Worm (Caenorhabditis elegans) whole organism, midembryonic: ENCODE results near the gene idpa-2.

ENCODE experiments used
- T22C8.4 ChIP-seq: fragments of 200-800 bp; sonication (Bioruptor generic); IDR thresholded peaks from 2 replicates; pipeline ENCODE4 v1.3.6; 2022; ENCODE audit warnings: missing genetic modification characterization, missing compliant biosample characterization
- cog-1 ChIP-seq: sonication (generic microtip); optimal IDR thresholded peaks from 2 replicates; lab custom pipeline; 2016; ENCODE audit warnings: missing genetic modification characterization, missing compliant biosample characterization
- flt-1 ChIP-seq: fragments of 200-800 bp; sonication (Bioruptor generic); IDR thresholded peaks from 2 replicates; pipeline ENCODE4 v1.3.6; 2022; ENCODE audit warnings: missing genetic modification characterization, missing compliant biosample characterization
- klf-2 ChIP-seq: fragments of 200-800 bp; sonication (Bioruptor generic); conservative IDR thresholded peaks from 2 replicates; pipeline ENCODE4 v1.3.6; 2022; ENCODE audit warnings: missing genetic modification reagents, missing genetic modification characterization, missing compliant biosample characterization
- med-1 ChIP-seq: sonication (generic microtip); optimal IDR thresholded peaks from 2 replicates; lab custom pipeline; 2017; ENCODE audit warnings: missing genetic modification characterization, mild to moderate bottlenecking, missing compliant biosample characterization, antibody characterized with exemption, missing genetic modification reagents; ENCODE audit not compliant: insufficient read depth
- ref-1 ChIP-seq: fragments of 200-800 bp; sonication (Bioruptor generic); conservative IDR thresholded peaks from 2 replicates; pipeline ENCODE4 v1.3.6; 2022; ENCODE audit warnings: missing genetic modification reagents, missing genetic modification characterization, missing compliant biosample characterization
- tab-1 ChIP-seq: fragments of 200-800 bp; sonication (Bioruptor generic); IDR thresholded peaks from 2 replicates; pipeline ENCODE4 v1.3.6; 2022; ENCODE audit warnings: missing genetic modification characterization, missing compliant biosample characterization
- ztf-23 ChIP-seq: fragments of 200-800 bp; sonication (Bioruptor generic); IDR thresholded peaks from 2 replicates; pipeline ENCODE4 v1.3.6; 2022; ENCODE audit warnings: missing genetic modification reagents, missing genetic modification characterization, missing compliant biosample characterization
- ztf-29 ChIP-seq: fragments of 200-800 bp; sonication (Bioruptor generic); IDR thresholded peaks from 2 replicates; pipeline ENCODE4 v1.3.6; 2022; ENCODE audit warnings: missing genetic modification reagents, missing genetic modification characterization, missing compliant biosample characterization

The idpa-2 gene

DNA sequence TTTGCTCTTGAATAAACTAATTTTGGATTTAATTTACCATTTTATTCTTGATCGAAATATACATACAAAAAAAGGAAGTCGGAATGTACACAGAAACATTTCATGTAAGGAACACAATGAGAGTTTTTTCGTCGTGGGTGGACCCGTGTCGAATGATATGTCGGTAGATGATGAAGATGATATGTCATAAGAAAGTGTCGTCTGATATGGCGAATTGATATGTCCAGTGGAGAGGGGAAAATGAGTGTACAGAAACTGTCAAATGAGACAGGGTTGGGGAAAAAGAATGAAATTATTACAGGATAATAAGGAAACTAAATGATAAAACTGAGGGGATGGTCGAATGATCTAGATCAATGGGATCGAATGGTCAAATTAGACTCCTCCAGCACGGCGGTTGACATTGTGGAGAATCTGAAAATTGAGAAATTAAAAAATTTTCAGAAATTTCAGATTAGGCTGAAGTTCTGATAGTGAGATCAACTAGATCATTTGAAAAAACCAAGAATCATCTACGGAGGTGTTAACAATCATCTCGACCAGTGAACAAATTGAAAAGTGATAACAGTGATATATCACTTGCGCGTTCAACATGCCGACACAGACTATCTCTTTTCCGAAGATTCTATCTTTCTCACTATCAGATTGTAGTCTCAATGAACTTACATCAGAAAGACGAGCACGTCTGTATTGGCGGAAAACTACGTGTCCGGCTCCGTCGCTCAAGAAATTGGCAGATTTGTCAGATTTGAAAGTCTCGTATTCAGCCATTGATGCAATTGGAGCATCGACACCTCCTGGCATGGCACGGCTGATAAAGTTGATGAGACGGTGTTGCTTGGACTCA lies 27.8 kb upstream of the idpa-2 start:
- TF ChIP-seq klf-2 (GFP tag; lab: Robert Waterston, UW) = no peak
- no peak for TF ChIP-seq ztf-23 (GFP tag; lab: Robert Waterston, UW)

DNA sequence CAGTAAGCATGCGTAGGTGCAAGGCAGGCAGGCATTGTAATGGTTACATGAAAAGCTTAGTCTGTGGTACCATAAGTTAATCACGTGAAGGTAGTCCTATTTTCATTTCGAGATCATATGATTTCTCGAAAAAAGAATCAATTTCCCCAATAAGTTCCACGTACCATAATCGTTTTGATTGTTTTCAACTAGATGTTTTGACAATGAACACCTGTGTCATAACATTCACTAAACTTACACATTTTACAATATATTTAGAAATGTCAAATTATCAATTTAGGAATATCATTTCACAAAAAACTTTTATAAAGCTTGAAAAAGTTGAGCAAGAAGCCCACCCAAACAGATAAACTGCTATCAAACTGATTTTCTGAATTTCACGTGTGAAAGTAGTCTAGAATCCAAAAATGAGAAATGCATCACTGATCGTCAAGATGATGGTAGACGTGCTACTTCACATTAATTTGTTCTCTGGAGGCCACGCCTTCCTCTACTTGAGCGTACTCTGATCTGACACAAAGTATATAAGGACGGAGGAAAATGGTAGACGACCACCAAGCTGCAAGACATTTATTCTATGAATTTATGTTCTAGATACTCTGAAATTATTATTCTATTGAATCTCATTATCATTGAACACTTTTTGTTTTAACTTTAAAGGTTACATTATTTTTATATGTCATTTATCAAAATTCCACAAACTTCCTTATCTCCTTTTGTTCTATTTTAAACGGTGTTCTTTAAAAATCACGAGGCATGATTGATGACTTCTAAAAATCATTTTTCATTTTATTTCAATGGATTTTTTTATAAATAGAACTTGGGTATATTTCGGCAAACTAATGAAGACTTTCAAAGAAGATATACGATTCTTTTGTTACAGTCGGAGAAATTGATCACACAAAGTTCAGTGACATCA lies 26.7 kb upstream of the idpa-2 start, which contains the start of gene F46C5.10:
TSS of gene F46C5.10 (minus strand) at position 51 of the 919 bp plus-strand sequence.
- TF ChIP-seq ref-1 (GFP tag; lab: Robert Waterston, UW) (no peak), T22C8.4 (GFP tag; lab: Robert Waterston, UW) (no peak), klf-2 (GFP tag; lab: Robert Waterston, UW) (no peak), cog-1 (tag; lab: Kevin White, UChicago) (no peak), ztf-29 (no peak), ztf-23 (GFP tag; lab: Robert Waterston, UW) (no peak), tab-1 (no peak), med-1 (GFP tag; lab: Kevin White, UChicago) (no peak), flt-1 (GFP tag; lab: Robert Waterston, UW) (no peak)

DNA sequence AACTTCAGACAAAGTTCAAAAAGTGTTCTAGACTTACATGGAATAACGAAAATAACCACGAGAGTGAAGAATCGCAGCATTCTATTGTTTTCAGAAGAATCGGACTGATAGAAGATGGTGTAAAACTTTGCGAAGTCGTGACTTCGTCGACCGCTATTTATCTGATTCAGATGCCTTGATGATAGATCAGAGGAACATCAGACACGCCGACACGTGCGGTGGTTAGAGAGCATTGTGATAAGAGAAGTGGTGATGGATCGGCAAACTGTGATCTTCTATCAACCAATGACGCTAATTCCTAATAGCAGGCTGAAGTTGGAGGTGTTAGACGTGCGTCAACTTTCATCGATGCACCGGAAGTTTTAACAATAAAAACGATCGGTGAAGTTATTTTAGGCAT lies 25.7 kb upstream of the idpa-2 start:
- TF ChIP-seq flt-1 (GFP tag; lab: Robert Waterston, UW) = no peak
- TF ChIP-seq ztf-23 (GFP tag; lab: Robert Waterston, UW) = no peak
- no peak for TF ChIP-seq T22C8.4 (GFP tag; lab: Robert Waterston, UW)
- TF ChIP-seq cog-1 (tag; lab: Kevin White, UChicago) = no peak
- no peak for TF ChIP-seq ztf-29
- no peak for TF ChIP-seq klf-2 (GFP tag; lab: Robert Waterston, UW)
- no peak for TF ChIP-seq med-1 (GFP tag; lab: Kevin White, UChicago)
- no peak for TF ChIP-seq ref-1 (GFP tag; lab: Robert Waterston, UW)
- TF ChIP-seq tab-1 = no peak

DNA sequence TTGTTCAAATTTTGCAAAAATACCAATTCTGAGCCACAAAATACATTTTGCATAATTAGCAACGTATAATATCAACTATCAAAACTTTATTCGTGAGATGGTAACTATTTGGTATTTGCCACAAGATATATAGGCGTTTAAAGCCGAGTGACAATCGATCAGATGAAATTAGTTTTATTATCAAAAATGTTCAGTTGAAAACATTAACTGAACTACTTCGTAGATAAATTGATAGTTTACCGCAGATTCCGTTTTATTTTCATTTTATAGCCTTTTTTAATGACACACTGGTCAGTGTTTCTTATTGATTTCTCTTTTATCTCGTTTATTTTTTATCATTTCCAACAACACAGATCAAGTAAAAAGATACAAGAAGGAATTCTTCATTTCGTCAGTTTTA lies 24.7 kb upstream of the idpa-2 start:
- TF ChIP-seq klf-2 (GFP tag; lab: Robert Waterston, UW) (no peak), tab-1 (no peak), flt-1 (GFP tag; lab: Robert Waterston, UW) (no peak), ztf-29 (no peak), ztf-23 (GFP tag; lab: Robert Waterston, UW) (no peak)

DNA sequence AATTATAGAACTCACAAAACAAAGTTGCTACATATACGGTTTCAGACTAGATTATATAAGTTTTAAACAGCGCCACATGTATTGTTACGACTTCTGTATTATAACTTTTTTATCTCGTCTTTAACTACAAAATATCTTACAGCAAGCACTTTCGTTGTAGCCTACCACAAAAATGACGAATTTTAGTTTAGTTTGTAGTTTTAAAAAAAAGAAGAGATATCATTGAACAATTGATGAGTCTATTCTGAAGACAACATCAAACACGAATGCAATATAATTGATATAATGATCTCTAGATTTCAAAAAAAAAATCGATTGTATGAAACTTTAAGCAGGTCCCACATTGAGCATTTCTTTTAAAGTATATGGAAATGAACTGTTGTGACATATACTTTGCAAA lies 21.7 kb upstream of the idpa-2 start:
- TF ChIP-seq klf-2 (GFP tag; lab: Robert Waterston, UW) = no peak
- TF ChIP-seq tab-1 = no peak

DNA sequence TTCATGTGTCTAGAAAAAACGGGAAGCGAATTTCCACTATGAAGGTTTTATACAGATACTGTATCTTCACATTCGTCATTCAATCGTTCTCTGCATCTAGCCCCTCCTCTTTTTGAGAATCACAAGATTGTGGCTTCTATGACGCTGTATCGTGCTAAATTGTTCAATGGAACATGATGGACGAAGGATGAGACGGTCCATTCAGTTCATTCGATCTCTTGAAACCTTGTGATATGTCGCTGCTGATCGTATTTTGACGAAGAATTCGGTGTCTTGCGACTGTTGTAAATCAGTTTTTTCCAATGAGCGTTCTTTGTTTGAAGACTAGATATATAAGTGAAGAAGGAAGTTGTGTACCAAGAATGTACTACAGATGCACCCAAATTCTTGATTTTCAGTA lies 21.1 kb upstream of the idpa-2 start:
- TF ChIP-seq ztf-29 = no peak
- TF ChIP-seq ref-1 (GFP tag; lab: Robert Waterston, UW) = no peak

DNA sequence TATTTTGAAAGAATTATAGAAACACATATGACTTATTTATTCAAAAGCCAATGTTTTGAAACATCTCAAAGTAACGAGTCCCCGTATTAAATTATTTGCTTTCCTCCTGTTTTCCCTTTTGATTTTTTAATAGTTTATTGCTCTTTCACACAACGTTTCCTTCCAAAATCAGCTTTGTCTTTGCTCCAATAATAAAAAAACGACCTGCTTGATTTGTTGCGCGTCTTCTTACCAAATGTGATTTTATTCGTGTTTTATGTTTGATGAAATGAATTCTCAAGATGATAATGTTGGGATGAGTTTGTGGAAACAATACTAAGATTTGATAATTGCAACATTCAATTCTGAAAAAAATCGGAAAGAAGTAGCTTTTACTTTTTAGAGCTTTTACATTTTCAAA lies 19.8 kb upstream of the idpa-2 start:
- no peak for TF ChIP-seq med-1 (GFP tag; lab: Kevin White, UChicago)
- no peak for TF ChIP-seq klf-2 (GFP tag; lab: Robert Waterston, UW)
- no peak for TF ChIP-seq tab-1
- TF ChIP-seq cog-1 (tag; lab: Kevin White, UChicago) = no peak
- TF ChIP-seq flt-1 (GFP tag; lab: Robert Waterston, UW) = no peak
- no peak for TF ChIP-seq T22C8.4 (GFP tag; lab: Robert Waterston, UW)
- TF ChIP-seq ref-1 (GFP tag; lab: Robert Waterston, UW) = no peak
- no peak for TF ChIP-seq ztf-23 (GFP tag; lab: Robert Waterston, UW)
- TF ChIP-seq ztf-29 = no peak

DNA sequence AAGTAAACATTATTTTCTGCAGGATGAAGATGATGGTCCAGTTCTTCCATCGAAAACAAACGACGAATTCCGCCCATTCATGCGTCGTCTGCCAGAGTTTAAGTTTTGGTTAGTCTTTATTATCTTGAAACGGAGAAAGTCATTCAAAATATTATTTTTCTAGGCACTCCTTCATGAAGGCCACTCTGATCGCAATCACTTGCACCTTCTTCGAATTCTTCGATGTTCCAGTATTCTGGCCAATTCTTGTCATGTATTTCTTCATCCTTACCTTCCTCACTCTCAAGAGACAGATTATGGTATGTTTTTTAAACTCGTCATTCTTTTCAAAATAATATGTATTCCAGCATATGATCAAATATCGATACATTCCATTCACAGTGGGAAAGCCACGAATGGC lies 19.3 kb upstream of the idpa-2 start:
- TF ChIP-seq tab-1 (no peak), ref-1 (GFP tag; lab: Robert Waterston, UW) (no peak), med-1 (GFP tag; lab: Kevin White, UChicago) (no peak), cog-1 (tag; lab: Kevin White, UChicago) (no peak), T22C8.4 (GFP tag; lab: Robert Waterston, UW) (no peak), klf-2 (GFP tag; lab: Robert Waterston, UW) (no peak), ztf-29 (no peak), flt-1 (GFP tag; lab: Robert Waterston, UW) (no peak)

DNA sequence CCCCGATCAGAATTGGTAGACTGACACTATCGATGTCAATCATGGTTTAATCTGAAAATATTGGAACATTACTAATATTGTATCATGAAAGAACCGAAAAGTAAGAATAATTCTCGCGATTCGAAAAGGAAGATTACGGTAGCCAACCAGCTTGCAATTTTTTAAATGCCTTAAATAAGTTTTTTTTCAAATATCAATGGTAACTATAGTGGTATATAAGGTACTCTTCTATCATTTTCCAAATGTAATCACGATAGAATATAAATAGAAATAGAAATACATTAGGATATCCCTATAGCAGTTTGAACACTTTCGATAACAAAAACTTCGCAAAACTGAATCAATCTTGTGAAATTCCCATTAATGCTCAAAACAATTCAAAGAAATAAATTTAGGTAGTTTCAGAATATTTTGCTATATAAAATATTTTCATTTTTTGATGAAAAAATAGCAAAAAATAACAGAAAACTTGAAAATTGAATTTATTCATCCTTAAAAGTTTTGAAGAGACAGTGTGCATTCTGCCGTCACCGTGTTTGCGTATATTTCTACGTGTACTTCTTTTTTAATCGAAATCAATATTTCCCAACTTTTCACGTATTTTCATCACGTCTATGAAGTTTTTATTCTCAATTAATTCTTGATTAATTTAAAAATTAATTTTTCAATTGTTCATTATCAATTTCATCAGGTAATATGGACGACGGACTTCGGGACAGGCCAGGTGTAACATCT lies 18.3 kb upstream of the idpa-2 start, which contains the start of the genes F46C5.9 and rer-1:
TSS of gene F46C5.9 (minus strand) at position 51 of the 735 bp plus-strand sequence.
TSS of gene rer-1 (plus strand) at position 692 of the 735 bp plus-strand sequence.
- no peak for TF ChIP-seq klf-2 (GFP tag; lab: Robert Waterston, UW)
- no peak for TF ChIP-seq ztf-23 (GFP tag; lab: Robert Waterston, UW)
- no peak for TF ChIP-seq ref-1 (GFP tag; lab: Robert Waterston, UW)
